Fruit fly (Drosophila melanogaster) whole organism, wandering third instar larva: ENCODE data around the gene Gprk2.

ENCODE experiments used
- Abd-B ChIP-seq: fragments of >200 bp; optimal IDR thresholded peaks from 2 replicates; lab custom pipeline; 2017; ENCODE audit warnings: missing biosample characterization, missing genetic modification characterization
- CG32264 ChIP-seq: fragments of 200-800 bp; sonication (Bioruptor generic); optimal IDR thresholded peaks from 2 replicates; lab custom pipeline; 2016; ENCODE audit warnings: missing biosample characterization, missing genetic modification characterization
- CG9705 ChIP-seq: fragments of 200-800 bp; sonication (Bioruptor generic); optimal IDR thresholded peaks from 2 replicates; lab custom pipeline; 2018; ENCODE audit warnings: missing biosample characterization, mild to moderate bottlenecking, missing genetic modification characterization
- Dif ChIP-seq: fragments of 200-275, 200-300 bp; sonication (Bioruptor generic); optimal IDR thresholded peaks from 2 replicates; lab custom pipeline; 2018; ENCODE audit warnings: missing biosample characterization, missing genetic modification characterization; ENCODE audit not compliant: partially characterized antibody
- GATAd ChIP-seq: sonication (Bioruptor generic); optimal IDR thresholded peaks from 2 replicates; lab custom pipeline; 2016; ENCODE audit warnings: missing biosample characterization, missing genetic modification characterization
- HLH106 ChIP-seq: fragments of 200-800 bp; optimal IDR thresholded peaks from 3 replicates; lab custom pipeline; 2019; ENCODE audit warnings: missing biosample characterization, mild to moderate bottlenecking, missing genetic modification characterization, moderate library complexity
- Hnf4 ChIP-seq: fragments of 200-800 bp; sonication (Bioruptor generic); optimal IDR thresholded peaks from 2 replicates; lab custom pipeline; 2016; ENCODE audit warnings: missing biosample characterization, mild to moderate bottlenecking, missing genetic modification characterization
- Hr78 ChIP-seq: fragments of >200 bp; optimal IDR thresholded peaks from 2 replicates; lab custom pipeline; 2017; ENCODE audit warnings: missing biosample characterization, missing genetic modification characterization
- Hr83 ChIP-seq: fragments of 200-300 bp; sonication (Bioruptor generic); optimal IDR thresholded peaks from 2 replicates; lab custom pipeline; 2016; ENCODE audit warnings: missing biosample characterization, mild to moderate bottlenecking, missing genetic modification characterization, moderate library complexity; ENCODE audit not compliant: poor library complexity, severe bottlenecking
- N ChIP-seq: fragments of >200 bp; optimal IDR thresholded peaks from 2 replicates; lab custom pipeline; 2018; ENCODE audit warnings: missing biosample characterization, missing external identifiers, missing genetic modification characterization
- OdsH ChIP-seq: fragments of 200-800 bp; sonication (Bioruptor generic); optimal IDR thresholded peaks from 2 replicates; lab custom pipeline; 2016; ENCODE audit warnings: missing biosample characterization, mild to moderate bottlenecking, missing genetic modification characterization
- Rel ChIP-seq, 2 experiments: fragments of 200-800 bp; sonication (Bioruptor generic) in 1 of 2; optimal IDR thresholded peaks; 2 replicates in 1 of 2; 3 replicates in 1 of 2; lab custom pipeline; 2016 to 2019; ENCODE audit warnings: mild to moderate bottlenecking in 2 of 2, missing biosample characterization in 2 of 2, missing genetic modification characterization in 2 of 2, moderate library complexity in 1 of 2
- Vsx2 ChIP-seq: fragments of 200-300, 225-300 bp; sonication (Bioruptor generic); optimal IDR thresholded peaks from 2 replicates; lab custom pipeline; 2018; ENCODE audit warnings: missing biosample characterization, missing genetic modification characterization; ENCODE audit not compliant: partially characterized antibody
- br ChIP-seq: fragments of 200-800 bp; sonication (Bioruptor generic); optimal IDR thresholded peaks from 2 replicates; lab custom pipeline; 2016; ENCODE audit warnings: missing biosample characterization, missing genetic modification characterization
- brk ChIP-seq: fragments of 200-800 bp; sonication (Bioruptor generic); optimal IDR thresholded peaks from 2 replicates; lab custom pipeline; 2016; ENCODE audit warnings: missing biosample characterization, mild to moderate bottlenecking, missing genetic modification characterization
- dsf ChIP-seq: sonication (Bioruptor generic); optimal IDR thresholded peaks from 2 replicates; lab custom pipeline; 2016; ENCODE audit warnings: missing biosample characterization, missing genetic modification characterization, borderline replicate concordance
- ey ChIP-seq: fragments of 200-800 bp; sonication (Bioruptor generic); optimal IDR thresholded peaks from 2 replicates; lab custom pipeline; 2016; ENCODE audit warnings: missing biosample characterization, missing genetic modification characterization
- foxo ChIP-seq, 2 experiments: fragments of 200-800 bp; sonication (Bioruptor generic); optimal IDR thresholded peaks; 2 replicates in 1 of 2; 3 replicates in 1 of 2; lab custom pipeline; 2016 to 2017; ENCODE audit warnings: missing biosample characterization in 2 of 2, missing genetic modification characterization in 2 of 2
- fru ChIP-seq: fragments of 200-800 bp; sonication (Bioruptor generic); optimal IDR thresholded peaks from 3 replicates; lab custom pipeline; 2016; ENCODE audit warnings: missing biosample characterization, mild to moderate bottlenecking, missing genetic modification characterization
- h ChIP-seq: fragments of 200-800 bp; sonication (Bioruptor generic); optimal IDR thresholded peaks from 3 replicates; lab custom pipeline; 2016; ENCODE audit warnings: missing biosample characterization, mild to moderate bottlenecking, missing genetic modification characterization
- lola ChIP-seq: fragments of >200 bp; optimal IDR thresholded peaks from 2 replicates; lab custom pipeline; 2017; ENCODE audit warnings: missing biosample characterization, missing genetic modification characterization
- pan ChIP-seq: fragments of >200 bp; optimal IDR thresholded peaks from 2 replicates; lab custom pipeline; 2017
- psq ChIP-seq: fragments of 200-800 bp; sonication (Bioruptor generic); optimal IDR thresholded peaks from 3 replicates; lab custom pipeline; 2017; ENCODE audit warnings: missing biosample characterization, mild to moderate bottlenecking, missing genetic modification characterization, moderate library complexity
- rgr ChIP-seq: fragments of 200-800 bp; sonication (Bioruptor generic); optimal IDR thresholded peaks from 3 replicates; lab custom pipeline; 2016; ENCODE audit warnings: missing biosample characterization, mild to moderate bottlenecking, missing genetic modification characterization
- sage ChIP-seq: fragments of 200-800 bp; sonication (Bioruptor generic); optimal IDR thresholded peaks from 2 replicates; lab custom pipeline; 2016; ENCODE audit warnings: missing biosample characterization, mild to moderate bottlenecking, missing genetic modification characterization
- tai ChIP-seq: sonication (Bioruptor generic); optimal IDR thresholded peaks from 2 replicates; lab custom pipeline; 2016; ENCODE audit warnings: missing biosample characterization, missing genetic modification characterization
- usp ChIP-seq: fragments of >200 bp; optimal IDR thresholded peaks from 2 replicates; lab custom pipeline; 2017; ENCODE audit warnings: missing biosample characterization, missing genetic modification characterization
- woc ChIP-seq: sonication (Bioruptor generic); optimal IDR thresholded peaks from 2 replicates; lab custom pipeline; 2016; ENCODE audit warnings: missing biosample characterization, mild to moderate bottlenecking, missing genetic modification characterization

Gprk2 gene

DNA sequence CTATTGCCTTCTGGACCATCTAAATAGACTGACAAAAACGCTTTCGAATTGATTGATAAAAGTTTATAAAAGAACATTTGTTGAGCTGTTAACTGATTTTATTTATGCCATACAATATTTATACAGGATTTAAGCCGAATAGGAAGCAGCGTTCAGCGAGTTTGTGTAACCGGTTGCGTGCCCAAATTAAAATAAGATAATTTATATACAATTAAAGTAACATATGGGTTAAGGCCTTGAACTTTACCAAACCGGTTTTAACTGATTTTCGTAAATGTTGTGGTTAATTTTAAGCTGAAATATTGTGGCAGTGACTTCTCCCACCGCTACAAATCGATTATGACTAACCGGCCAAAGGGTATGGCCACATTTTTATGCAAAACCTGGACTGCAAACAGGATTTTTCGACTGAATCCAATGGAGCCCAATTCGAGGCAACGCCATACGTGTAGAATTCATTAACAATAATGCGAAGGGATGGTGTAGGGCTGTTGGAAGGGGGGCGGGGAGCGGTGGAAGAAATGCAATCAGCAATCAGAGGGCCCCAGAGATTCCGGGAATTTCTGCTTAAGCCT lies 4.7 kb downstream of the Gprk2 start (continued):
- TF ChIP-seq br (GFP tag; lab: Kevin White, UChicago), result no peak
- no peak for TF ChIP-seq Hr83 (GFP tag; lab: Kevin White, UChicago)
- peak; percentile 31 for TF ChIP-seq OdsH (GFP tag; lab: Kevin White, UChicago)
- TF ChIP-seq rgr (GFP tag; lab: Kevin White, UChicago), result no peak
- TF ChIP-seq Abd-B (GFP tag; lab: Kevin White, UChicago), result no peak

DNA sequence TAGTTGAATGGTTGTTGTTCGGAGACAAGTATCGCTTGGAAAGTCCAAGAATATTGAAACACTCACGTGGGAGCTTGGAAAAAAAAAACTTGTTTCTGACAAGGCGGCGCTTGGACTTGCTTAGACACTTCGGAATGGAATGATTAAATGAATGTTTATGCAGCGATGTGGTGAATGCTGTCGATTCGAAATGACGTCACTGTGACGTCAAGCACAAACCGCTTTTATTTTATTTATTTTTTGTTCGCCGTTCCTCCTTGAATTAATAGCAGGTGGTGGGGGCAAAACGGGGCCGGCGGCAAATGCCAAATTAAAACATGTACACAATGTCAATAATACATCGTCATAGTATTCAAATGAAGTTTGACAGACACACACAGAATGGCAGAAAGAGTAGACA lies 14.5 kb downstream of the Gprk2 start:
- TF ChIP-seq Hr78 (GFP tag; lab: Kevin White, UChicago), result no peak
- no peak for TF ChIP-seq rgr (GFP tag; lab: Kevin White, UChicago)
- no peak for TF ChIP-seq N (GFP tag; lab: Kevin White, UChicago)
- no peak for TF ChIP-seq woc (GFP tag; lab: Kevin White, UChicago)
- no peak for TF ChIP-seq lola (GFP tag; lab: Kevin White, UChicago)
- no peak for TF ChIP-seq HLH106 (tag; lab: Kevin White, UChicago)
- no peak for TF ChIP-seq dsf (GFP tag; lab: Kevin White, UChicago)
- TF ChIP-seq CG9705 (GFP tag; lab: Kevin White, UChicago), result no peak
- no peak for TF ChIP-seq GATAd (GFP tag; lab: Kevin White, UChicago)
- TF ChIP-seq sage (GFP tag; lab: Kevin White, UChicago), result no peak
- no peak for TF ChIP-seq foxo (GFP tag; optimal IDR thresholded peaks at IDR 0.05; lab: Kevin White, UChicago)
- no peak for TF ChIP-seq CG32264 (GFP tag; lab: Kevin White, UChicago)
- no peak for TF ChIP-seq usp
- no peak for TF ChIP-seq brk (GFP tag; lab: Kevin White, UChicago)
- TF ChIP-seq, all 38 proteins: peak for 0

DNA sequence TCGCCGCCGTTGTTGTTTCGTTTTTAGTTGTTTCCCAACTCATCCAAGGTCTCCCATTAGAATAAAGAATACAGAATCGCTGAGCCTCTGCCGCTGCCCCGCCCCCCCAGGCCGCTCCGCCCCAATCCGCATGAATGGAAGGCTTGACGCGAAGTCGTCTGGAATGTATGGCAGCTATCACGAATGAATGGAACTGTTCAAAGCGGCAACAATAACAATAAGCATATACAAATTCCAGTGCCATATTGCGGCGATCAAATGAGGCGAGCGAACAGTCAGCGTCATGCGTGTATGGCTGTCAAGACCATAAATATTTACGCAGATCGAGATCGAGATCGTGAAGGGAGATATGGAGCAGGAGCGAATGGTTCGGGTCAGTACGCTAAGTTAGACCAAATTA lies 15.6 kb downstream of the Gprk2 start:
- TF ChIP-seq rgr (GFP tag; lab: Kevin White, UChicago), result no peak

DNA sequence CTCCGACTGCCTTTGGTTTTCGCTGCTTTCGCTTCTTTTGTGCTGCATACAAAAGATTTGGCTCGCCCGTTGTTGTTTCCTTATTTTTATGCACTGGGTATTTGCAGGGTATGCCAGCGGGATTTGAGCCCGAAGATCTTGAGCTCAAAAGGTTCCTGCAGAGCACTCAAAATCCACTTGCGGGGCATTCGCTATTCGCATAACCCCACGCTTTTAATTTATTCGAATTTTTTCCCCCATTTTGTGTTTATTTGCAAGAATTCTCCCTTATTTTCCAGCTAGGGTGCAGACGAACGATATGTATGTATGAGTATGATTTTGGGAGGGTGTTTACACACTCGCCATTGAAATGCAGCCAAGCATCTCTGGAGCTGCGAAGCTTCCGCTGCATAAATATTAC lies 16.9 kb downstream of the Gprk2 start:
- TF ChIP-seq h (GFP tag; lab: Kevin White, UChicago) (peak; percentile 9), foxo (GFP tag; optimal IDR thresholded peaks at IDR 0.05; lab: Kevin White, UChicago) (peak in 1 of 2 experiments; percentile 28), fru (GFP tag; lab: Kevin White, UChicago) (peak; percentile 46), ey (peak; percentile 31), psq (GFP tag; lab: Kevin White, UChicago) (no peak), GATAd (GFP tag; lab: Kevin White, UChicago) (no peak), woc (GFP tag; lab: Kevin White, UChicago) (peak; percentile 68), OdsH (GFP tag; lab: Kevin White, UChicago) (peak; percentile 23), rgr (GFP tag; lab: Kevin White, UChicago) (peak; percentile 21)

DNA sequence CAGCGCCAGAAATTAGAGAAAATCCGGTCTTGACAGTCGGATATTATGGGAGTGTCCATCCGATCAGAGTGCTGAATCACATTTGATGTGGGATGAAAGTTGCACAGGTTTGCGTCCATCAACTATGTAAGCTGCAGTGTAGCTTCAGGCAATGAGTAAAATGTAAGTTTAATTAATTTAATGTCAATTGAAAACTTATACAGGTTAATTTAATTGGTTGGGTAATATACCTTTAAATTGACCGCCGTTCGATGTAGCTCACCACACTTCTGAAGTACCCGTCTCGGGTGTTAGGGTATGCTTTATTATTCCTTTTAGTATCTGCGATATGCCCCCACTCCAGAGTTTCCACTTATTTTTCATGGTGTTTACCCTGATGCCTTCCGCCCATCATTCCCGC lies 19.4 kb downstream of the Gprk2 start:
- TF ChIP-seq N (GFP tag; lab: Kevin White, UChicago) (no peak), CG32264 (GFP tag; lab: Kevin White, UChicago) (no peak), rgr (GFP tag; lab: Kevin White, UChicago) (peak; percentile 24), OdsH (GFP tag; lab: Kevin White, UChicago) (peak; percentile 9), Hnf4 (GFP tag; lab: Kevin White, UChicago) (no peak), GATAd (GFP tag; lab: Kevin White, UChicago) (no peak), ey (peak; percentile 14), HLH106 (tag; lab: Kevin White, UChicago) (peak; percentile 6), psq (GFP tag; lab: Kevin White, UChicago) (no peak), Rel (GFP tag; optimal IDR thresholded peaks at IDR 0.05; lab: Kevin White, UChicago) (no peak), Rel (tag; optimal IDR thresholded peaks at IDR 0.05; lab: Kevin White, UChicago) (no peak), pan (lab: Kevin White, UChicago) (no peak), Hr83 (GFP tag; lab: Kevin White, UChicago) (no peak), Vsx2 (GFP tag; lab: Kevin White, UChicago) (no peak), foxo (GFP tag; optimal IDR thresholded peaks at IDR 0.05; lab: Kevin White, UChicago) (peak in 1 of 2 experiments; percentile 3), Dif (GFP tag; lab: Kevin White, UChicago) (no peak), h (GFP tag; lab: Kevin White, UChicago) (peak; percentile 34), brk (GFP tag; lab: Kevin White, UChicago) (no peak), tai (GFP tag; lab: Kevin White, UChicago) (no peak), lola (GFP tag; lab: Kevin White, UChicago) (no peak), fru (GFP tag; lab: Kevin White, UChicago) (peak; percentile 15), usp (no peak), CG9705 (GFP tag; lab: Kevin White, UChicago) (no peak)
